Worm (Caenorhabditis elegans): ENCODE data around the gene scl-25.

Gene scl-25

ce11 chrV:17198926-17199325 is 26.6 kb upstream of the scl-25 start, which contains the start of gene srz-96:
Gene srz-96 (plus strand): TSS chrV:17199226.
- TF ChIP-seq egl-27 (tag; optimal IDR thresholded peaks at IDR 0.05) (no peak), lin-39 (tag; optimal IDR thresholded peaks at IDR 0.05) (no peak), R02D3.7 (tag; optimal IDR thresholded peaks at IDR 0.05) (no peak), mbf-1 (tag; optimal IDR thresholded peaks at IDR 0.05) (no peak), zag-1 (tag; optimal IDR thresholded peaks at IDR 0.05) (no peak), crh-2 (tag; optimal IDR thresholded peaks at IDR 0.05) (no peak), nhr-77 (tag; optimal IDR thresholded peaks at IDR 0.05) (no peak)

- TF ChIP-seq nhr-21 (tag; optimal IDR thresholded peaks at IDR 0.05): no peak
- TF ChIP-seq dmd-4 (tag; optimal IDR thresholded peaks at IDR 0.05): no peak
- TF ChIP-seq elt-1 (tag; optimal IDR thresholded peaks at IDR 0.05): no peak
- no peak for TF ChIP-seq sma-3 (GFP tag; optimal IDR thresholded peaks at IDR 0.05)
- no peak for TF ChIP-seq ztf-11 (tag; optimal IDR thresholded peaks at IDR 0.05)
- no peak for TF ChIP-seq ztf-1 (GFP tag; conservative IDR thresholded peaks at IDR 0.05)
- TF ChIP-seq sma-9 (GFP tag; optimal IDR thresholded peaks at IDR 0.05): no peak
- no peak for TF ChIP-seq sma-9 (tag; optimal IDR thresholded peaks at IDR 0.05)
- TF ChIP-seq peb-1 (tag; optimal IDR thresholded peaks at IDR 0.05): no peak
Measured at ce11 chrV:17201847-17202246, 23.6 kb upstream of the scl-25 start, which contains the start of gene Y68A4A.10. Gene Y68A4A.10 (plus strand): TSS chrV:17202147.

ce11 chrV:17206469-17206868 is 19.0 kb upstream of the scl-25 start:
- TF ChIP-seq F13H6.1 (tag; optimal IDR thresholded peaks at IDR 0.05) (no peak), nhr-10 (tag; optimal IDR thresholded peaks at IDR 0.05) (no peak), Y55F3AM.14 (GFP tag; optimal IDR thresholded peaks at IDR 0.05) (no peak), mab-5 (tag; optimal IDR thresholded peaks at IDR 0.05) (no peak), nhr-237 (tag; optimal IDR thresholded peaks at IDR 0.05) (no peak), lin-39 (tag; optimal IDR thresholded peaks at IDR 0.05) (no peak), mbf-1 (tag; optimal IDR thresholded peaks at IDR 0.05) (no peak)

ce11 chrV:17208045-17208444 is 17.4 kb upstream of the scl-25 start, which contains the start of gene Y68A4A.13:
Gene Y68A4A.13 (minus strand): TSS chrV:17208145.
- TF ChIP-seq dmd-4 (tag; optimal IDR thresholded peaks at IDR 0.05): no peak
- TF ChIP-seq sma-3 (GFP tag; optimal IDR thresholded peaks at IDR 0.05): no peak
- no peak for TF ChIP-seq sma-9 (GFP tag; optimal IDR thresholded peaks at IDR 0.05)
- no peak for TF ChIP-seq sma-9 (tag; optimal IDR thresholded peaks at IDR 0.05)
- TF ChIP-seq egl-27 (tag; optimal IDR thresholded peaks at IDR 0.05): no peak
- no peak for TF ChIP-seq skn-1 (tag; optimal IDR thresholded peaks at IDR 0.05)
- no peak for TF ChIP-seq ceh-16 (tag; optimal IDR thresholded peaks at IDR 0.05)
- TF ChIP-seq zag-1 (tag; optimal IDR thresholded peaks at IDR 0.05): no peak

- TF ChIP-seq ztf-4 (tag; optimal IDR thresholded peaks at IDR 0.05): no peak
- no peak for TF ChIP-seq C34F6.9 (tag; optimal IDR thresholded peaks at IDR 0.05)
- TF ChIP-seq nhr-21 (tag; optimal IDR thresholded peaks at IDR 0.05): no peak
- no peak for TF ChIP-seq fos-1 (tag; optimal IDR thresholded peaks at IDR 0.05)
- no peak for TF ChIP-seq gmeb-1 (tag; optimal IDR thresholded peaks at IDR 0.05)
- no peak for TF ChIP-seq blmp-1 (tag; optimal IDR thresholded peaks at IDR 0.05; ENCODE audit: insufficient read depth)
- no peak for TF ChIP-seq elt-3 (tag; optimal IDR thresholded peaks at IDR 0.05)
- TF ChIP-seq elt-1 (tag; optimal IDR thresholded peaks at IDR 0.05): no peak
- TF ChIP-seq egl-27 (tag; optimal IDR thresholded peaks at IDR 0.05): no peak
- no peak for TF ChIP-seq unc-55 (GFP tag; optimal IDR thresholded peaks at IDR 0.05)
- no peak for TF ChIP-seq lin-11 (tag; optimal IDR thresholded peaks at IDR 0.05)
- no peak for TF ChIP-seq lin-39 (tag; optimal IDR thresholded peaks at IDR 0.05)
- no peak for TF ChIP-seq nhr-23 (tag; optimal IDR thresholded peaks at IDR 0.05)
- no peak for TF ChIP-seq ztf-11 (tag; optimal IDR thresholded peaks at IDR 0.05)
- no peak for TF ChIP-seq snpc-4 (tag; optimal IDR thresholded peaks at IDR 0.05)
- TF ChIP-seq nhr-10 (tag; optimal IDR thresholded peaks at IDR 0.05): no peak
- TF ChIP-seq dmd-4 (tag; optimal IDR thresholded peaks at IDR 0.05): no peak
- no peak for TF ChIP-seq ZK546.5 (tag; optimal IDR thresholded peaks at IDR 0.05)
Measured at ce11 chrV:17211989-17212731, 13.3 kb upstream of the scl-25 start, which contains the start of gene srh-236. Gene srh-236 (minus strand): TSS chrV:17212039.
